Fruit fly (Drosophila melanogaster) whole organism, prepupa: Measurements from ENCODE around the gene ABCB7.

Source experiments
- Blimp-1 ChIP-seq: fragments of 200-800 bp; sonication (Bioruptor generic); optimal IDR thresholded peaks from 3 replicates; lab custom pipeline; 2017; ENCODE audit warnings: missing biosample characterization, missing genetic modification characterization, mild to moderate bottlenecking, moderate library complexity, missing genetic modification reagents
- CG1621 ChIP-seq: fragments of 200-800 bp; sonication (Bioruptor generic); optimal IDR thresholded peaks from 3 replicates; lab custom pipeline; 2018; ENCODE audit warnings: missing biosample characterization, mild to moderate bottlenecking, missing genetic modification characterization
- CG16779 ChIP-seq: fragments of 200-800 bp; sonication (Bioruptor generic); optimal IDR thresholded peaks from 3 replicates; lab custom pipeline; 2017; ENCODE audit warnings: missing biosample characterization, mild to moderate bottlenecking, missing genetic modification characterization
- CG31627 ChIP-seq: fragments of 200-800 bp; sonication (Bioruptor generic); optimal IDR thresholded peaks from 3 replicates; lab custom pipeline; 2016; ENCODE audit warnings: missing biosample characterization, missing genetic modification characterization
- CG34406 ChIP-seq: fragments of 200-800 bp; sonication (Bioruptor generic); optimal IDR thresholded peaks from 3 replicates; lab custom pipeline; 2016; ENCODE audit warnings: missing biosample characterization, missing genetic modification characterization
- CG3919 ChIP-seq: fragments of 200-800 bp; sonication (Bioruptor generic); optimal IDR thresholded peaks from 3 replicates; lab custom pipeline; 2016; ENCODE audit warnings: missing biosample characterization, missing genetic modification characterization
- CG4318 ChIP-seq: fragments of 200-800 bp; sonication (Bioruptor generic); optimal IDR thresholded peaks from 3 replicates; lab custom pipeline; 2017; ENCODE audit warnings: missing biosample characterization, mild to moderate bottlenecking, missing genetic modification characterization
- CG8319 ChIP-seq: fragments of 200-800 bp; sonication (Bioruptor generic); optimal IDR thresholded peaks from 3 replicates; lab custom pipeline; 2016; ENCODE audit warnings: missing biosample characterization, missing genetic modification characterization
- Gug ChIP-seq: fragments of 200-800 bp; sonication (Bioruptor generic); IDR thresholded peaks from 2 replicates; pipeline ENCODE4 v1.3.6; 2022; ENCODE audit warnings: missing biosample characterization, missing genetic modification characterization
- Hr4 ChIP-seq: fragments of 200-800 bp; sonication (Bioruptor generic); optimal IDR thresholded peaks from 3 replicates; lab custom pipeline; 2016; ENCODE audit warnings: missing biosample characterization, missing genetic modification characterization
- Sox102F ChIP-seq: fragments of 200-800 bp; sonication (Bioruptor generic); optimal IDR thresholded peaks from 2 replicates; lab custom pipeline; 2016; ENCODE audit warnings: missing biosample characterization, mild to moderate bottlenecking, missing genetic modification characterization
- fkh ChIP-seq: fragments of 200-800 bp; sonication (Bioruptor generic); optimal IDR thresholded peaks from 3 replicates; lab custom pipeline; 2017; ENCODE audit warnings: missing biosample characterization, mild to moderate bottlenecking, missing genetic modification characterization, moderate library complexity
- net ChIP-seq: fragments of 200-800 bp; sonication (Bioruptor generic); optimal IDR thresholded peaks from 3 replicates; lab custom pipeline; 2016; ENCODE audit warnings: missing biosample characterization, missing genetic modification characterization
- topi ChIP-seq: fragments of 200-800 bp; sonication (Bioruptor generic); optimal IDR thresholded peaks from 3 replicates; lab custom pipeline; 2016; ENCODE audit warnings: missing biosample characterization, missing genetic modification characterization

- no peak for TF ChIP-seq net (GFP tag; lab: Kevin White, UChicago)
- TF ChIP-seq CG16779 (tag; lab: Kevin White, UChicago), result no peak
- TF ChIP-seq Blimp-1 (GFP tag; lab: Kevin White, UChicago), result no peak
- TF ChIP-seq CG4318 (GFP tag; lab: Kevin White, UChicago), result no peak
- no peak for TF ChIP-seq CG31627 (GFP tag; lab: Kevin White, UChicago)
- TF ChIP-seq CG34406 (GFP tag; lab: Kevin White, UChicago), result no peak
- no peak for TF ChIP-seq topi (GFP tag; lab: Kevin White, UChicago)
- no peak for TF ChIP-seq Gug (GFP tag; lab: Robert Waterston, UW)
- no peak for TF ChIP-seq fkh (GFP tag; lab: Kevin White, UChicago)
- no peak for TF ChIP-seq CG1621
- no peak for TF ChIP-seq CG3919
- no peak for TF ChIP-seq CG8319 (GFP tag; lab: Kevin White, UChicago)
- no peak for TF ChIP-seq Sox102F (GFP tag; lab: Kevin White, UChicago)
- no peak for TF ChIP-seq Hr4 (GFP tag; lab: Kevin White, UChicago)
Observed at dm6 chr3L:1580194-1580593, 38.0 kb upstream of the ABCB7 start.
